Worm (Caenorhabditis elegans) whole organism, L2 larva: ENCODE results near the gene ufc-1.

Experiments
- R02D3.7 ChIP-seq: fragments of 150-350 bp; optimal IDR thresholded peaks from 2 replicates; lab custom pipeline; 2014; ENCODE audit warnings: missing biosample characterization, missing genetic modification characterization
- Y55F3AM.14 ChIP-seq: fragments of 200-800 bp; sonication (Bioruptor generic); optimal IDR thresholded peaks from 2 replicates; lab custom pipeline; 2018; ENCODE audit warnings: mild to moderate bottlenecking, missing genetic modification characterization, missing compliant biosample characterization
- ZK546.5 ChIP-seq: sonication (generic microtip); optimal IDR thresholded peaks from 2 replicates; lab custom pipeline; 2017; ENCODE audit warnings: missing biosample characterization, missing genetic modification characterization
- alr-1 ChIP-seq: fragments of 150-350 bp; optimal IDR thresholded peaks from 2 replicates; lab custom pipeline; 2014; ENCODE audit warnings: missing biosample characterization, missing genetic modification characterization
- aly-2 ChIP-seq: fragments of 150-350 bp; optimal IDR thresholded peaks from 2 replicates; lab custom pipeline; 2014; ENCODE audit warnings: missing biosample characterization, missing genetic modification characterization
- ama-1 ChIP-seq: fragments of 150-350 bp; optimal IDR thresholded peaks from 2 replicates; lab custom pipeline; 2018; ENCODE audit warnings: inconsistent platforms
- blmp-1 ChIP-seq: sonication (generic microtip); optimal IDR thresholded peaks from 2 replicates; lab custom pipeline; 2017; ENCODE audit warnings: missing genetic modification characterization, mild to moderate bottlenecking, missing compliant biosample characterization, antibody characterized with exemption, moderate library complexity; ENCODE audit not compliant: insufficient read depth
- ceh-16 ChIP-seq: fragments of 150-350 bp; optimal IDR thresholded peaks from 2 replicates; lab custom pipeline; 2014; ENCODE audit warnings: missing biosample characterization, missing genetic modification characterization
- ceh-82 ChIP-seq: fragments of 150-350 bp; optimal IDR thresholded peaks from 2 replicates; lab custom pipeline; 2014; ENCODE audit warnings: missing biosample characterization, missing genetic modification characterization
- crh-2 ChIP-seq: sonication (generic microtip); optimal IDR thresholded peaks from 2 replicates; lab custom pipeline; 2017; ENCODE audit warnings: missing biosample characterization, missing genetic modification characterization
- dmd-4 ChIP-seq: sonication (generic microtip); optimal IDR thresholded peaks from 2 replicates; lab custom pipeline; 2017; ENCODE audit warnings: missing biosample characterization, missing genetic modification characterization
- elt-1 ChIP-seq: fragments of 150-350 bp; optimal IDR thresholded peaks from 2 replicates; lab custom pipeline; 2014; ENCODE audit warnings: missing biosample characterization, missing genetic modification characterization
- elt-3 ChIP-seq: sonication (generic microtip); optimal IDR thresholded peaks from 2 replicates; lab custom pipeline; 2017; ENCODE audit warnings: missing biosample characterization, missing genetic modification characterization
- gmeb-1 ChIP-seq: fragments of 150-350 bp; optimal IDR thresholded peaks from 2 replicates; lab custom pipeline; 2014; ENCODE audit warnings: missing biosample characterization, missing genetic modification characterization
- lin-11 ChIP-seq: fragments of 150-350 bp; sonication (generic microtip); optimal IDR thresholded peaks from 2 replicates; lab custom pipeline; 2014; ENCODE audit warnings: missing biosample characterization, missing genetic modification characterization, inconsistent platforms, mixed read lengths
- lin-13 ChIP-seq: fragments of 150-350 bp; optimal IDR thresholded peaks from 2 replicates; lab custom pipeline; 2014; ENCODE audit warnings: missing biosample characterization, missing genetic modification reagents, missing genetic modification characterization
- lsy-2 ChIP-seq, 2 experiments: fragments of 150-350 bp in 1 of 2; sonication (generic microtip) in 1 of 2; optimal IDR thresholded peaks; 2 replicates each; lab custom pipeline; 2014 to 2017; ENCODE audit warnings: missing biosample characterization in 2 of 2, missing genetic modification characterization in 2 of 2
- mbf-1 ChIP-seq: sonication (generic microtip); optimal IDR thresholded peaks from 2 replicates; lab custom pipeline; 2017; ENCODE audit warnings: missing biosample characterization, missing genetic modification characterization
- mdl-1 ChIP-seq, 2 experiments: fragments of 150-350 bp in 1 of 2; sonication (generic microtip) in 1 of 2; optimal IDR thresholded peaks; 2 replicates each; lab custom pipeline; 2017; ENCODE audit warnings: missing biosample characterization in 2 of 2, missing genetic modification characterization in 2 of 2
- nhr-10 ChIP-seq: sonication (generic microtip); optimal IDR thresholded peaks from 2 replicates; lab custom pipeline; 2017; ENCODE audit warnings: missing biosample characterization, missing genetic modification characterization
- nhr-11 ChIP-seq: fragments of 150-350 bp; optimal IDR thresholded peaks from 2 replicates; lab custom pipeline; 2014; ENCODE audit warnings: missing biosample characterization, missing genetic modification characterization
- nhr-129 ChIP-seq: fragments of 150-350 bp; optimal IDR thresholded peaks from 2 replicates; lab custom pipeline; 2014; ENCODE audit warnings: missing biosample characterization, missing genetic modification characterization
- nhr-21 ChIP-seq: fragments of 150-350 bp; optimal IDR thresholded peaks from 2 replicates; lab custom pipeline; 2014; ENCODE audit warnings: missing biosample characterization, missing genetic modification characterization
- nhr-23 ChIP-seq: fragments of 150-350 bp; optimal IDR thresholded peaks from 2 replicates; lab custom pipeline; 2014; ENCODE audit warnings: missing biosample characterization, missing genetic modification reagents, missing genetic modification characterization
- nhr-25 ChIP-seq: fragments of 150-350 bp; sonication (generic microtip); optimal IDR thresholded peaks from 3 replicates; lab custom pipeline; 2014; ENCODE audit warnings: missing biosample characterization, missing genetic modification characterization
- nhr-6 ChIP-seq: fragments of 150-350 bp; optimal IDR thresholded peaks from 2 replicates; lab custom pipeline; 2014; ENCODE audit warnings: missing biosample characterization, missing genetic modification characterization
- peb-1 ChIP-seq: fragments of 150-350 bp; optimal IDR thresholded peaks from 2 replicates; lab custom pipeline; 2014; ENCODE audit warnings: missing biosample characterization, missing genetic modification characterization
- sem-4 ChIP-seq: fragments of 150-350 bp; optimal IDR thresholded peaks from 2 replicates; lab custom pipeline; 2014; ENCODE audit warnings: missing biosample characterization, missing genetic modification reagents, missing genetic modification characterization
- sma-3 ChIP-seq: sonication (generic microtip); optimal IDR thresholded peaks from 2 replicates; lab custom pipeline; 2016; ENCODE audit warnings: missing genetic modification reagents, missing genetic modification characterization, missing compliant biosample characterization
- sma-9 ChIP-seq, 2 experiments: fragments of 150-350 bp in 1 of 2; sonication (generic microtip) in 1 of 2; optimal IDR thresholded peaks; 2 replicates each; lab custom pipeline; 2014 to 2016; ENCODE audit warnings: missing genetic modification characterization in 2 of 2, mild to moderate bottlenecking in 1 of 2, missing biosample characterization in 1 of 2, missing compliant biosample characterization in 1 of 2, missing genetic modification reagents in 1 of 2, moderate library complexity in 1 of 2
- snpc-4 ChIP-seq: fragments of 150-350 bp; optimal IDR thresholded peaks from 2 replicates; lab custom pipeline; 2014; ENCODE audit warnings: missing biosample characterization, missing genetic modification characterization
- unc-55 ChIP-seq: fragments of 150-350 bp; sonication (generic microtip); optimal IDR thresholded peaks from 3 replicates; lab custom pipeline; 2014; ENCODE audit warnings: missing biosample characterization, missing genetic modification reagents, missing genetic modification characterization
- unc-62 ChIP-seq: fragments of 150-350 bp; optimal IDR thresholded peaks from 2 replicates; lab custom pipeline; 2014; ENCODE audit warnings: missing biosample characterization, missing genetic modification reagents, missing genetic modification characterization
- zag-1 ChIP-seq: fragments of 150-350 bp; optimal IDR thresholded peaks from 2 replicates; lab custom pipeline; 2014; ENCODE audit warnings: missing biosample characterization, missing genetic modification characterization
- ztf-1 ChIP-seq: fragments of 200-800 bp; sonication (Bioruptor generic); conservative IDR thresholded peaks from 2 replicates; pipeline ENCODE4 v1.3.6; 2022; ENCODE audit warnings: missing genetic modification characterization, missing compliant biosample characterization
- ztf-4 ChIP-seq: fragments of 150-350 bp; optimal IDR thresholded peaks from 2 replicates; lab custom pipeline; 2014; ENCODE audit warnings: missing biosample characterization, missing genetic modification characterization

ufc-1 gene

DNA sequence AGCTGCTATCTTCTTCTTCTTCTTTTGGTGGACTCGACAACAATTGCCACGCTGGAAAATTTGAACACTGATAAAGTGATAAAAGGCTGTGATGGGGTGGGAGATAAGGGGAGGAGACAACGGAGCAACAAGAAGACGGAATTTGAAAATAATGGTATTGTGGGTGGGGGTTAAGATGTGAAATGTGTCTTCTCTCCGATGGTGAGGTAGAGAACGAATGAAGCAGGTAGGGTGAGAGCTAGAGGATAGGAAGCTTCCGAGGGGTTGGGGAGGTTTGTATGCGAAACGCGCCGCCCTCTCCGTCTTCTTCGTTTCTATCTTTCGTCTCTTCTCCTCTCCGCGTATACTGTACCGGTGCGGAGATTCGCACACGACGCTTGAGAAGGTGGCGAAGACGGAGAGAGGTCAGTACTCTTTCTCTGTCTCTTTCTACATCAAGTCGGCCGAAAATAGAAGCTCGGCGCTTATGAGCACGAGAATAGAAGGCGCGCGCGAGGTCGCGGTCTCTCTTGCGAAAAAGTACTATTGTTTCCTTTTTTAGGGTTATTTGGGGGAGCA lies 24.2 kb downstream of the ufc-1 start, which contains the start of gene chtb-1:
TSS of gene chtb-1 (minus strand) at position 51 of the 558 bp plus-strand sequence.
- TF ChIP-seq R02D3.7 (tag; lab: Kevin White, UChicago) = no peak
- TF ChIP-seq nhr-25 (tag; lab: Kevin White, UChicago) = no peak
- no peak for TF ChIP-seq ZK546.5 (tag; lab: Kevin White, UChicago)
- no peak for TF ChIP-seq sem-4
- no peak for TF ChIP-seq mbf-1
- TF ChIP-seq blmp-1 (tag; lab: Kevin White, UChicago) = no peak
- no peak for TF ChIP-seq unc-55 (GFP tag; lab: Kevin White, UChicago)
- TF ChIP-seq Y55F3AM.14 = no peak
- no peak for TF ChIP-seq zag-1
- TF ChIP-seq nhr-23 (tag; lab: Kevin White, UChicago) = no peak
- TF ChIP-seq nhr-10 (tag; lab: Kevin White, UChicago) = no peak
- no peak for TF ChIP-seq elt-3 (tag; lab: Kevin White, UChicago)
- TF ChIP-seq lin-13 (GFP tag; lab: Kevin White, UChicago) = no peak
- TF ChIP-seq ceh-82 = no peak
- TF ChIP-seq ztf-1 (GFP tag; lab: Robert Waterston, UW) = no peak
- no peak for TF ChIP-seq peb-1 (tag; lab: Kevin White, UChicago)
- no peak for TF ChIP-seq aly-2 (tag; lab: Kevin White, UChicago)

ce11 chrIII:9359060-9359459 lies 27.7 kb downstream of the ufc-1 start, which contains the start of gene K04H4.5:
Gene K04H4.5, plus strand, starts transcription at chrIII:9359360.
- TF ChIP-seq unc-62 (GFP tag; lab: Kevin White, UChicago) = no peak
- no peak for TF ChIP-seq mdl-1 (tag; optimal IDR thresholded peaks at IDR 0.05; lab: Kevin White, UChicago)
- no peak for TF ChIP-seq nhr-6 (tag; lab: Kevin White, UChicago)
- no peak for TF ChIP-seq blmp-1 (tag; lab: Kevin White, UChicago)

DNA sequence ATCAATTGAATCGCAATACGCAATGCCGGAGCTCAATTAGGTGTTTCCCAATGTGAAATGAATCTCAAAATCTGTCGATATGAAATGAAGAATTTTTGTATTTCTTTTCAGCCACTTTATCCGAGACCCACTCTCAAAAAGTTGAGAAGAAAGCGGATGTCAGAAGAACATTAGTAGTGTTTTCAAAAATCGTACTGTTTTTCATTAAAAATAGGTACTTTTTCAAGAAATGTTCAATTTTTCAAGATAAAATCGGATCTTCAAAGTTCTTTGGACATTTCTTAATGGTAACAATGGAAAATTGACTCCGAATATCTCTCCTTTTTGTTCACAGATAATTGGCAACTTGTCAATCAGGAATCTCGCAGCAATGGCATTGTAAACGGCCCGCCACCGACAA lies 29.9 kb downstream of the ufc-1 start, which contains the start of gene flp-25:
TSS of gene flp-25 (plus strand) at position 301 of the 400 bp plus-strand sequence.
- TF ChIP-seq ama-1 = no peak
- TF ChIP-seq nhr-11 (tag; lab: Kevin White, UChicago) = no peak
- TF ChIP-seq unc-55 (GFP tag; lab: Kevin White, UChicago) = no peak
- TF ChIP-seq nhr-10 (tag; lab: Kevin White, UChicago) = no peak
- no peak for TF ChIP-seq ceh-16
- TF ChIP-seq elt-1 = no peak
- TF ChIP-seq crh-2 (tag; lab: Kevin White, UChicago) = no peak
- TF ChIP-seq alr-1 = no peak
- no peak for TF ChIP-seq nhr-21
- TF ChIP-seq lin-11 (tag; lab: Kevin White, UChicago) = no peak
- no peak for TF ChIP-seq gmeb-1 (tag; lab: Kevin White, UChicago)
- no peak for TF ChIP-seq peb-1 (tag; lab: Kevin White, UChicago)
- no peak for TF ChIP-seq nhr-129
- TF ChIP-seq sma-9 (GFP tag; optimal IDR thresholded peaks at IDR 0.05; lab: Kevin White, UChicago) = no peak
- TF ChIP-seq sma-9 (tag; optimal IDR thresholded peaks at IDR 0.05; lab: Kevin White, UChicago) = no peak
- TF ChIP-seq, all 48 proteins: peak for 0

ce11 chrIII:9366376-9366775 lies 35.1 kb downstream of the ufc-1 start:
- no peak for TF ChIP-seq crh-2 (tag; lab: Kevin White, UChicago)
- no peak for TF ChIP-seq lsy-2 (tag; optimal IDR thresholded peaks at IDR 0.05; lab: Kevin White, UChicago)
- no peak for TF ChIP-seq dmd-4
- TF ChIP-seq ztf-4 = no peak
- TF ChIP-seq ceh-16 = no peak
- TF ChIP-seq sma-3 (GFP tag; lab: Kevin White, UChicago) = no peak

DNA sequence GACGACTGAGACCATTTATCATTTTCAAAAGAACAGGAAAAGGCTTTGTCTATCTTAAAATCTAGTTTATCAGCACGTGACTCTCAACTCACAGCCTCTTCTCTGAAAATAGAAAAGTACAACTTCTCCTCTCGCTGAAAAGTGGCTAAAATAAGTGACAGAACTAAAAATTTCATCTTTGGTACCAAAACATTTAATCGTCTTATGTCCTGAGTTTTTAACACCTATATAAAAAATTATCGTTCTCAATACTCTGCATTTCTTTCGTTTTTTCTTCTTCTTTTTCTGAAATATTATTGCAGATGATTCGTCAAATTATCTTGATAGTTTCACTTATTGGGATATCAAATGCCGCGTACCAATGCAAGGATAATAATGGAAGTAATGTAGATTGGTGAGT lies 35.7 kb downstream of the ufc-1 start, which contains the start of gene crn-6:
TSS of gene crn-6 (plus strand) at position 301 of the 400 bp plus-strand sequence.
- TF ChIP-seq lsy-2 (tag; optimal IDR thresholded peaks at IDR 0.05; lab: Kevin White, UChicago) (no peak), ZK546.5 (tag; lab: Kevin White, UChicago) (no peak), snpc-4 (tag; lab: Kevin White, UChicago) (no peak), unc-55 (GFP tag; lab: Kevin White, UChicago) (no peak)
